Worm (Caenorhabditis elegans) whole organism, L4 larva: Measurements from ENCODE around the gene pbo-6.

Experiments used
- F10B5.3 ChIP-seq: sonication (generic microtip); optimal IDR thresholded peaks from 2 replicates; lab custom pipeline; 2016; ENCODE audit warnings: mild to moderate bottlenecking, missing genetic modification characterization, missing compliant biosample characterization
- F44E2.7 ChIP-seq: fragments of 200-800 bp; sonication (Bioruptor generic); IDR thresholded peaks from 2 replicates; pipeline ENCODE4 v2.1.2; 2022; ENCODE audit warnings: missing genetic modification characterization, missing compliant biosample characterization
- R02D3.7 ChIP-seq: fragments of 150-350 bp; sonication (generic microtip); optimal IDR thresholded peaks from 3 replicates; lab custom pipeline; 2014; ENCODE audit warnings: missing biosample characterization, missing genetic modification characterization
- T26A8.4 ChIP-seq: fragments of 200-800 bp; sonication (Bioruptor generic); IDR thresholded peaks from 2 replicates; pipeline ENCODE4 v1.3.6; 2022; ENCODE audit warnings: missing genetic modification characterization, missing compliant biosample characterization
- Y105C5A.15 ChIP-seq: fragments of 200-800 bp; sonication (Bioruptor generic); IDR thresholded peaks from 2 replicates; pipeline ENCODE4 v1.3.6; 2022; ENCODE audit warnings: missing genetic modification characterization, missing compliant biosample characterization
- Y48G9A.11 ChIP-seq: fragments of 200-800 bp; sonication (Bioruptor generic); IDR thresholded peaks from 2 replicates; pipeline ENCODE4 v1.3.6; 2022; ENCODE audit warnings: missing genetic modification reagents, missing genetic modification characterization, missing compliant biosample characterization
- Y75B8A.6 ChIP-seq: fragments of 200-800 bp; sonication (Bioruptor generic); IDR thresholded peaks from 2 replicates; pipeline ENCODE4 v1.3.6; 2022; ENCODE audit warnings: missing genetic modification reagents, missing genetic modification characterization, missing compliant biosample characterization
- ZK337.2 ChIP-seq: fragments of 200-800 bp; sonication (Bioruptor generic); IDR thresholded peaks from 2 replicates; pipeline ENCODE4 v1.3.6; 2022; ENCODE audit warnings: missing genetic modification reagents, missing genetic modification characterization, missing compliant biosample characterization
- aha-1 ChIP-seq: fragments of 150-350 bp; peaks from one replicate; lab custom pipeline; 2014; ENCODE audit warnings: missing biosample characterization, missing genetic modification characterization
- aly-2 ChIP-seq: sonication (generic microtip); optimal IDR thresholded peaks from 2 replicates; lab custom pipeline; 2018; ENCODE audit warnings: missing biosample characterization, missing genetic modification characterization
- ceh-20 ChIP-seq: fragments of 200-800 bp; sonication (Bioruptor generic); IDR thresholded peaks from 2 replicates; pipeline ENCODE4 v1.3.6; 2022; ENCODE audit warnings: missing genetic modification reagents, missing genetic modification characterization, missing compliant biosample characterization
- ceh-28 ChIP-seq: fragments of 150-350 bp; optimal IDR thresholded peaks from 2 replicates; lab custom pipeline; 2014; ENCODE audit warnings: missing biosample characterization, missing genetic modification reagents, missing genetic modification characterization
- ceh-32 ChIP-seq: sonication (generic microtip); optimal IDR thresholded peaks from 2 replicates; lab custom pipeline; 2016; ENCODE audit warnings: mild to moderate bottlenecking, missing genetic modification characterization, missing compliant biosample characterization; ENCODE audit not compliant: poor library complexity
- ceh-44 ChIP-seq: fragments of 200-800 bp; sonication (Bioruptor generic); IDR thresholded peaks from 2 replicates; pipeline ENCODE4 v1.3.6; 2022; ENCODE audit warnings: missing genetic modification reagents, missing genetic modification characterization, missing compliant biosample characterization
- cey-2 ChIP-seq: sonication (generic microtip); optimal IDR thresholded peaks from 3 replicates; lab custom pipeline; 2017; ENCODE audit warnings: missing genetic modification characterization, mild to moderate bottlenecking, missing compliant biosample characterization, antibody characterized with exemption, borderline replicate concordance; ENCODE audit not compliant: insufficient read depth
- dmd-6 ChIP-seq: fragments of 200-800 bp; sonication (Bioruptor generic); IDR thresholded peaks from 2 replicates; pipeline ENCODE4 v1.3.6; 2022; ENCODE audit warnings: missing genetic modification reagents, missing genetic modification characterization, missing compliant biosample characterization
- dmd-9 ChIP-seq: fragments of 200-800 bp; sonication (Bioruptor generic); IDR thresholded peaks from 2 replicates; pipeline ENCODE4 v1.3.6; 2022; ENCODE audit warnings: missing genetic modification reagents, missing genetic modification characterization, missing compliant biosample characterization
- duxl-1 ChIP-seq: sonication (generic microtip); optimal IDR thresholded peaks from 2 replicates; lab custom pipeline; 2016; ENCODE audit warnings: mild to moderate bottlenecking, missing genetic modification characterization, moderate library complexity, missing compliant biosample characterization; ENCODE audit not compliant: poor library complexity
- dve-1 ChIP-seq: sonication (generic microtip); optimal IDR thresholded peaks from 2 replicates; lab custom pipeline; 2017; ENCODE audit warnings: antibody characterized with exemption, mild to moderate bottlenecking, missing genetic modification characterization, missing compliant biosample characterization; ENCODE audit not compliant: insufficient read depth
- egl-27 ChIP-seq: sonication (generic microtip); optimal IDR thresholded peaks from 3 replicates; lab custom pipeline; 2017; ENCODE audit warnings: missing biosample characterization, missing genetic modification reagents, missing genetic modification characterization
- fkh-10 ChIP-seq: fragments of 150-350 bp; optimal IDR thresholded peaks from 2 replicates; lab custom pipeline; 2014; ENCODE audit warnings: missing biosample characterization, missing genetic modification reagents, missing genetic modification characterization
- hif-1 ChIP-seq, 2 experiments: sonication (generic microtip); optimal IDR thresholded peaks; 2 replicates each; lab custom pipeline; 2016 to 2017; ENCODE audit warnings: missing compliant biosample characterization in 2 of 2, missing genetic modification characterization in 2 of 2, missing genetic modification reagents in 2 of 2, missing genotype in 2 of 2, mild to moderate bottlenecking in 1 of 2
- hmg-1.1 ChIP-seq: fragments of 200-800 bp; sonication (Bioruptor generic); IDR thresholded peaks from 2 replicates; pipeline ENCODE4 v1.3.6; 2022; ENCODE audit warnings: missing genetic modification reagents, missing genetic modification characterization, missing compliant biosample characterization
- lim-7 ChIP-seq: fragments of 200-800 bp; sonication (Bioruptor generic); IDR thresholded peaks from 2 replicates; pipeline ENCODE4 v1.3.6; 2022; ENCODE audit warnings: missing genetic modification characterization, missing compliant biosample characterization
- lin-13 ChIP-seq: fragments of 150-350 bp; optimal IDR thresholded peaks from 2 replicates; lab custom pipeline; 2014; ENCODE audit warnings: missing biosample characterization, missing genetic modification reagents, missing genetic modification characterization
- lin-29 ChIP-seq: fragments of 200-800 bp; sonication (Bioruptor generic); IDR thresholded peaks from 2 replicates; pipeline ENCODE4 v1.3.6; 2022; ENCODE audit warnings: missing genetic modification reagents, missing genetic modification characterization, missing compliant biosample characterization
- lin-38 ChIP-seq: fragments of 200-800 bp; sonication (Bioruptor generic); IDR thresholded peaks from 2 replicates; pipeline ENCODE4 v1.3.6; 2022; ENCODE audit warnings: missing genetic modification reagents, missing genetic modification characterization, missing compliant biosample characterization
- lsy-2 ChIP-seq, 2 experiments: fragments of 150-350 bp in 1 of 2; sonication (generic microtip) in 1 of 2; optimal IDR thresholded peaks; 2 replicates each; lab custom pipeline; 2014 to 2017; ENCODE audit warnings: missing biosample characterization in 2 of 2, missing genetic modification characterization in 2 of 2
- madf-5 ChIP-seq, 2 experiments: fragments of 200-800 bp; sonication (Bioruptor generic); IDR thresholded peaks; 2 replicates each; pipeline ENCODE4 v1.3.6; 2022; ENCODE audit warnings: missing compliant biosample characterization in 2 of 2, missing genetic modification characterization in 2 of 2
- madf-9 ChIP-seq: fragments of 200-800 bp; sonication (Bioruptor generic); conservative IDR thresholded peaks from 2 replicates; pipeline ENCODE4 v1.3.6; 2022; ENCODE audit warnings: missing genetic modification reagents, missing genetic modification characterization, missing compliant biosample characterization
- mdl-1 ChIP-seq, 2 experiments: fragments of 150-350 bp in 1 of 2; sonication (generic microtip) in 1 of 2; optimal IDR thresholded peaks; 2 replicates each; lab custom pipeline; 2014 to 2017; ENCODE audit warnings: missing biosample characterization in 2 of 2, missing genetic modification characterization in 2 of 2
- mxl-3 ChIP-seq: fragments of 200-800 bp; sonication (Bioruptor generic); optimal IDR thresholded peaks from 2 replicates; lab custom pipeline; 2018; ENCODE audit warnings: mild to moderate bottlenecking, missing genetic modification characterization, missing compliant biosample characterization
- nhr-10 ChIP-seq: fragments of 150-350 bp; optimal IDR thresholded peaks from 2 replicates; lab custom pipeline; 2014; ENCODE audit warnings: missing biosample characterization, missing genetic modification characterization
- nhr-102 ChIP-seq: sonication (generic microtip); optimal IDR thresholded peaks from 2 replicates; lab custom pipeline; 2016; ENCODE audit warnings: mild to moderate bottlenecking, missing genetic modification characterization, moderate library complexity, missing compliant biosample characterization
- nhr-111 ChIP-seq: fragments of 200-800 bp; sonication (Bioruptor generic); optimal IDR thresholded peaks from 2 replicates; lab custom pipeline; 2018; ENCODE audit warnings: mild to moderate bottlenecking, missing genetic modification characterization, missing compliant biosample characterization
- nhr-237 ChIP-seq: sonication (generic microtip); optimal IDR thresholded peaks from 2 replicates; lab custom pipeline; 2017; ENCODE audit warnings: missing biosample characterization, missing genetic modification characterization
- nhr-25 ChIP-seq: sonication (generic microtip); optimal IDR thresholded peaks from 2 replicates; lab custom pipeline; 2017; ENCODE audit warnings: missing genetic modification characterization, mild to moderate bottlenecking, missing compliant biosample characterization, antibody characterized with exemption, moderate library complexity, borderline replicate concordance; ENCODE audit not compliant: insufficient read depth
- nhr-28 ChIP-seq: fragments of 150-350 bp; optimal IDR thresholded peaks from 2 replicates; lab custom pipeline; 2014; ENCODE audit warnings: missing biosample characterization, missing genetic modification characterization
- nhr-41 ChIP-seq: fragments of 200-800 bp; sonication (Bioruptor generic); IDR thresholded peaks from 2 replicates; pipeline ENCODE4 v1.3.6; 2022; ENCODE audit warnings: missing genetic modification reagents, missing genetic modification characterization, missing compliant biosample characterization
- nhr-76 ChIP-seq: fragments of 150-350 bp; optimal IDR thresholded peaks from 2 replicates; lab custom pipeline; 2014; ENCODE audit warnings: missing biosample characterization, missing genetic modification characterization
- nhr-77 ChIP-seq: fragments of 150-350 bp; optimal IDR thresholded peaks from 2 replicates; lab custom pipeline; 2014; ENCODE audit warnings: missing biosample characterization, missing genetic modification characterization
- pha-4 ChIP-seq, 2 experiments: fragments of 150-350 bp in 1 of 2; fragments of 200-800 bp in 1 of 2; sonication (Bioruptor generic) in 1 of 2; IDR thresholded peaks in 1 of 2; optimal IDR thresholded peaks in 1 of 2; 2 replicates each; pipeline versions ENCODE4 v1.3.6 to Lab custom; 2014 to 2022; ENCODE audit warnings: missing genetic modification characterization in 2 of 2, missing genetic modification reagents in 2 of 2, missing biosample characterization in 1 of 2, missing compliant biosample characterization in 1 of 2
- tra-1 ChIP-seq: fragments of 200-800 bp; sonication (Bioruptor generic); IDR thresholded peaks from 2 replicates; pipeline ENCODE4 v1.3.6; 2022; ENCODE audit warnings: missing genetic modification reagents, missing genetic modification characterization, missing compliant biosample characterization
- unc-130 ChIP-seq: sonication (generic microtip); optimal IDR thresholded peaks from 2 replicates; lab custom pipeline; 2016; ENCODE audit warnings: missing genetic modification reagents, missing genetic modification characterization, missing compliant biosample characterization
- unc-62 ChIP-seq, 3 experiments: fragments of 150-350 bp in 1 of 3; sonication (generic microtip); optimal IDR thresholded peaks in 2 of 3; peaks in 1 of 3; 1 replicate in 1 of 3; 2 replicates in 2 of 3; lab custom pipeline; 2014 to 2017; ENCODE audit warnings: missing biosample characterization in 3 of 3, missing genetic modification characterization in 3 of 3, missing genetic modification reagents in 3 of 3, missing genotype in 1 of 3
- zfp-2 ChIP-seq: sonication (generic microtip); optimal IDR thresholded peaks from 2 replicates; lab custom pipeline; 2016; ENCODE audit warnings: mild to moderate bottlenecking, missing genetic modification characterization, missing compliant biosample characterization
- zip-2 ChIP-seq: fragments of 150-350 bp; optimal IDR thresholded peaks from 2 replicates; lab custom pipeline; 2014; ENCODE audit warnings: missing biosample characterization, missing genetic modification characterization
- ztf-7 ChIP-seq: fragments of 150-350 bp; optimal IDR thresholded peaks from 2 replicates; lab custom pipeline; 2014; ENCODE audit warnings: missing biosample characterization, missing genetic modification characterization

Gene pbo-6

DNA sequence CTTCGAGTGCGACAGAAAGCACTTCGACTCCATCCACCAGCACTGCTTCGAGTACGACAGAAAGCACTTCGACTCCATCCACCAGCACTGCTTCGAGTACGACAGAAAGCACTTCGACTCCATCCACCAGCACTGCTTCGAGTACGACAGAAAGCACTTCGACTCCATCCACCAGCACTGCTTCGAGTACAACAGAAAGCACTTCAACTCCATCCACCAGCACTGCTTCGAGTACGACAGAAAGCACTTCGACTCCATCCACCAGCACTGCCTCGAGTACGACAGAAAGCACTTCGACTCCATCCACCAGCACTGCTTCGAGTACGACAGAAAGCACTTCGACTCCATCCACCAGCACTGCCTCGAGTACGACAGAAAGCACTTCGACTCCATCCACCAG, 18.4 kb downstream of the pbo-6 start:
- peak; percentile 53 for TF ChIP-seq lim-7

DNA sequence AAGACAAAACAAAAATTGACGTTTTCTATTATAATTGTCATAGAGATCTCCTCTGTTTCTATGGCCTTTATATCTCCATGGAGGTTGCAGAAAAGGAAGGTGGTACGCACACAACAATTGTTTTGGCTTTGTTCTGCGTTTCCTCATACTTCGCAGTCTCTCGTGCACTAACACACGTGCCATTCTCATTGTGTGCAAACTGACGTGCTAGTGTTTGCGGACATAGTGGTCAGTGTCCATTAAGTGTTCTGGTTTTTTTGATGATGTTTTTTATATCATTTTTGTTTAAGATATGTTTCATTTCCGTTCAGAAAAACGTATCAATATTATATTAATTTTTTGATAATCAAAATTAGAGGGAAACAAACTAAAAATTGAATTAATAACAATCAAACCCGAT, 22.6 kb downstream of the pbo-6 start, which contains the start of gene C36E6.2:
Gene C36E6.2, plus strand, starts transcription at position 261 of the 400 bp plus-strand sequence.
- TF ChIP-seq nhr-41 (GFP tag; lab: Robert Waterston, UW) (no peak), mdl-1 (tag; optimal IDR thresholded peaks at IDR 0.05; lab: Kevin White, UChicago) (peak; percentile 97 to 99), ceh-28 (tag; lab: Kevin White, UChicago) (no peak), dmd-9 (GFP tag; lab: Robert Waterston, UW) (no peak), fkh-10 (GFP tag; lab: Kevin White, UChicago) (peak; percentile 51), dve-1 (peak; percentile 86), nhr-237 (tag; lab: Kevin White, UChicago) (no peak), ztf-7 (tag; lab: Kevin White, UChicago) (peak; percentile 69), tra-1 (GFP tag; lab: Robert Waterston, UW) (no peak), T26A8.4 (GFP tag; lab: Robert Waterston, UW) (no peak), ceh-20 (GFP tag; lab: Robert Waterston, UW) (no peak), unc-130 (GFP tag; lab: Kevin White, UChicago) (no peak), mxl-3 (GFP tag; lab: Kevin White, UChicago) (peak; percentile 98), nhr-76 (tag; lab: Kevin White, UChicago) (no peak), lin-38 (GFP tag; lab: Robert Waterston, UW) (no peak), madf-5 (GFP tag; IDR thresholded peaks at IDR 0.05; lab: Robert Waterston, UW) (no peak), unc-62 (GFP tag; optimal IDR thresholded peaks at IDR 0.05 in 1 of 2; lab: Kevin White, UChicago) (peak in 1 of 2 experiments; percentile 73), unc-62 (tag; optimal IDR thresholded peaks at IDR 0.05; lab: Kevin White, UChicago) (no peak), lin-13 (GFP tag; lab: Kevin White, UChicago) (no peak), zip-2 (tag; lab: Kevin White, UChicago) (peak; percentile 13), lin-29 (no peak), F10B5.3 (tag; lab: Kevin White, UChicago) (peak; percentile 21), dmd-6 (GFP tag; lab: Robert Waterston, UW) (peak; percentile 45), madf-9 (GFP tag; lab: Robert Waterston, UW) (no peak), ceh-32 (tag; lab: Kevin White, UChicago) (no peak), hmg-1.1 (peak; percentile 79), aha-1 (tag; lab: Kevin White, UChicago) (peak; percentile 99), nhr-10 (tag; lab: Kevin White, UChicago) (no peak), zfp-2 (no peak), egl-27 (tag; lab: Kevin White, UChicago) (no peak), nhr-77 (tag; lab: Kevin White, UChicago) (peak; percentile 58), nhr-102 (tag; lab: Kevin White, UChicago) (peak; percentile 11), nhr-28 (peak; percentile 74), ZK337.2 (GFP tag; lab: Robert Waterston, UW) (no peak), nhr-111 (GFP tag; lab: Kevin White, UChicago) (no peak), R02D3.7 (tag; lab: Kevin White, UChicago) (no peak), lim-7 (no peak), nhr-25 (tag; lab: Kevin White, UChicago) (peak; percentile 77), F44E2.7 (GFP tag; lab: Robert Waterston, UW) (no peak), ceh-44 (GFP tag; lab: Robert Waterston, UW) (no peak), duxl-1 (peak; percentile 65), Y48G9A.11 (no peak), cey-2 (no peak), lsy-2 (tag; optimal IDR thresholded peaks at IDR 0.05; lab: Kevin White, UChicago) (peak; percentile 13 to 84), pha-4 (GFP tag; IDR thresholded peaks at IDR 0.05; lab: Robert Waterston, UW) (no peak), pha-4 (tag; optimal IDR thresholded peaks at IDR 0.05; lab: Kevin White, UChicago) (peak; percentile 69), aly-2 (tag; lab: Kevin White, UChicago) (no peak), hif-1 (tag; optimal IDR thresholded peaks at IDR 0.05; lab: Kevin White, UChicago) (peak in 1 of 2 experiments; percentile 89), Y75B8A.6 (GFP tag; lab: Robert Waterston, UW) (no peak), Y105C5A.15 (GFP tag; lab: Robert Waterston, UW) (no peak)
